Fruit fly (Drosophila melanogaster): ENCODE data around the gene mRpL45.
A peak's percentile ranks its signal among the peaks of the same experiment; 100 is the strongest.

The mRpL45 gene

dm6 chr3R:22668622-22669021, 50.3 kb downstream of the mRpL45 start (continued):
- TF ChIP-seq shn (GFP tag; optimal IDR thresholded peaks at IDR 0.05), result no peak
- no peak for TF ChIP-seq prd (optimal IDR thresholded peaks at IDR 0.05)
- TF ChIP-seq prd (GFP tag; IDR thresholded peaks at IDR 0.05), result peak; percentile 61; the same call in 2 of the 3 replicates
- peak; percentile 9 for TF ChIP-seq PHDP (tag; optimal IDR thresholded peaks at IDR 0.05)
- TF ChIP-seq esg (GFP tag; conservative IDR thresholded peaks at IDR 0.05), result peak; percentile 59
- TF ChIP-seq peb (GFP tag; IDR thresholded peaks at IDR 0.05), result 0 out of 2 replicates have a peak, but pooled peaks have one; percentile 9
- TF ChIP-seq nmo (GFP tag; optimal IDR thresholded peaks at IDR 0.05), result peak; percentile 36
- TF ChIP-seq CG10321 (GFP tag; IDR thresholded peaks at IDR 0.05), result 0 out of 2 replicates have a peak, but pooled peaks have one; percentile 4
- TF ChIP-seq CG15269 (tag; optimal IDR thresholded peaks at IDR 0.05), result peak; percentile 5
- TF ChIP-seq CG10209 (GFP tag; optimal IDR thresholded peaks at IDR 0.05), result peak; percentile 3
- TF ChIP-seq CG18262 (tag; optimal IDR thresholded peaks at IDR 0.05), result no peak
- TF ChIP-seq HLH3B (GFP tag; IDR thresholded peaks at IDR 0.05), result no peak
- no peak for TF ChIP-seq sima (GFP tag; optimal IDR thresholded peaks at IDR 0.05)
- peak; percentile 32 for TF ChIP-seq az2 (GFP tag; optimal IDR thresholded peaks at IDR 0.05)
- TF ChIP-seq CG14441 (GFP tag; IDR thresholded peaks at IDR 0.05), result no peak; the same call in 1 of the 2 replicates
- peak; percentile 15 for TF ChIP-seq CG7839 (tag; optimal IDR thresholded peaks at IDR 0.05)
- no peak for TF ChIP-seq her (GFP tag; optimal IDR thresholded peaks at IDR 0.05)
- TF ChIP-seq zf30C (GFP tag; optimal IDR thresholded peaks at IDR 0.05), result no peak
- no peak for TF ChIP-seq CG16813 (GFP tag; IDR thresholded peaks at IDR 0.05; ENCODE audit: partially characterized antibody)
- peak; percentile 20 for TF ChIP-seq CG17385 (GFP tag; optimal IDR thresholded peaks at IDR 0.05)
- peak; percentile 31 for TF ChIP-seq Hr3 (GFP tag; optimal IDR thresholded peaks at IDR 0.05)
- no peak for TF ChIP-seq NC2β (GFP tag; optimal IDR thresholded peaks at IDR 0.05)
- TF ChIP-seq lmd (GFP tag; IDR thresholded peaks at IDR 0.05), result peak; percentile 25; the same call in 1 of the 2 replicates
- TF ChIP-seq en (GFP tag; optimal IDR thresholded peaks at IDR 0.05), result no peak
- peak; percentile 18 for TF ChIP-seq CG9727 (GFP tag; optimal IDR thresholded peaks at IDR 0.05)
- peak; percentile 18; the same call in 1 of the 2 replicates for TF ChIP-seq Xrp1 (GFP tag; IDR thresholded peaks at IDR 0.05)
- no peak for TF ChIP-seq CG11085 (GFP tag; IDR thresholded peaks at IDR 0.05)
- TF ChIP-seq Meics (GFP tag; optimal IDR thresholded peaks at IDR 0.05), result no peak
- TF ChIP-seq Mes4 (GFP tag; optimal IDR thresholded peaks at IDR 0.05), result no peak
- TF ChIP-seq bsh (GFP tag; optimal IDR thresholded peaks at IDR 0.05), result peak in 1 of 2 experiments; percentile 45
- no peak for TF ChIP-seq bab2 (GFP tag; optimal IDR thresholded peaks at IDR 0.05)
- no peak for TF ChIP-seq CG10979 (tag; optimal IDR thresholded peaks at IDR 0.05)
- 0 out of 2 replicates have a peak, but pooled peaks have one; percentile 12 for TF ChIP-seq CG11696 (GFP tag; IDR thresholded peaks at IDR 0.05)
- TF ChIP-seq sob (GFP tag; IDR thresholded peaks at IDR 0.05), result 0 out of 2 replicates have a peak, but pooled peaks have one; percentile 12
- TF ChIP-seq wdn (GFP tag; IDR thresholded peaks at IDR 0.05), result no peak
- no peak for TF ChIP-seq CG8359 (GFP tag; optimal IDR thresholded peaks at IDR 0.05; ENCODE audit: borderline replicate concordance)
- TF ChIP-seq pum (GFP tag; optimal IDR thresholded peaks at IDR 0.05), result peak; percentile 8
- peak; percentile 17 for TF ChIP-seq CG13775 (GFP tag; optimal IDR thresholded peaks at IDR 0.05)
- peak; percentile 37 for TF ChIP-seq tio (GFP tag; optimal IDR thresholded peaks at IDR 0.05)
- no peak for TF ChIP-seq ken (GFP tag; IDR thresholded peaks at IDR 0.05)
- peak; percentile 32 for TF ChIP-seq grau (tag; optimal IDR thresholded peaks at IDR 0.05)
- no peak for TF ChIP-seq CG11723 (GFP tag; optimal IDR thresholded peaks at IDR 0.05)
- TF ChIP-seq CG3163 (GFP tag; optimal IDR thresholded peaks at IDR 0.05), result no peak
- no peak for TF ChIP-seq CG3995 (GFP tag; optimal IDR thresholded peaks at IDR 0.05)
- TF ChIP-seq Hsf (GFP tag; optimal IDR thresholded peaks at IDR 0.05), result no peak
- peak; percentile 6; the same call in 1 of the 2 replicates for TF ChIP-seq CG31224 (GFP tag; IDR thresholded peaks at IDR 0.05)
- no peak for TF ChIP-seq eyg (GFP tag; optimal IDR thresholded peaks at IDR 0.05)
- peak; percentile 54; the same call in 1 of the 2 replicates for TF ChIP-seq ttk (GFP tag; IDR thresholded peaks at IDR 0.05)
- TF ChIP-seq Sox102F (GFP tag; optimal IDR thresholded peaks at IDR 0.05), result peak; percentile 57
- TF ChIP-seq Fer2 (tag; optimal IDR thresholded peaks at IDR 0.05), result no peak
- peak; percentile 57 for TF ChIP-seq Drgx (GFP tag; IDR thresholded peaks at IDR 0.05)
